Worm (Caenorhabditis elegans): ENCODE results near the gene isp-1.

DNA sequence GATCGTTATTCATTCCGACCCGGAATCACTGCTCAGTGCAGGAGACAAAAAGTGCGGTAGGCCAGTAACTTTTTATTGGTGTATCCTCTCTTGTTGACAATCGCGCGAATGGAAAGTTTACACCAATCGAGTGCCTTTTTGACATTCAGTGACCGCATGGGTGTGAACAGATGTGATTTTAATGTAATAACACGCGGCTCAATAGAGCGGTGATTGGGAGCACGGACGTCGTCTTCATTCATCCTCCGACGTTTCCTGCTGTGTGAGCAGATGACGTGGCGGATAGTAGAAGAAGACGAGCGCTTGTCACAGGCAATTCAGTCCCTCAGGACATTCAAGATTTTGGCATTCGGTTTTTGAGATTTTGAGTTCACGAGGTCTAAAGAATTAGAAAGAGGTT is 46.7 kb upstream of the isp-1 start:
- TF ChIP-seq elt-2 (tag; optimal IDR thresholded peaks at IDR 0.05) (no peak), ztf-11 (tag; optimal IDR thresholded peaks at IDR 0.05) (no peak), aly-2 (tag; optimal IDR thresholded peaks at IDR 0.05) (no peak), unc-62 (GFP tag; optimal IDR thresholded peaks at IDR 0.05) (no peak), tbx-2 (tag; optimal IDR thresholded peaks at IDR 0.05) (no peak), zag-1 (tag; optimal IDR thresholded peaks at IDR 0.05) (no peak), pha-4 (tag; optimal IDR thresholded peaks at IDR 0.05) (no peak), R02D3.7 (tag; optimal IDR thresholded peaks at IDR 0.05) (no peak), mdl-1 (tag; optimal IDR thresholded peaks at IDR 0.05) (no peak), lin-39 (tag; optimal IDR thresholded peaks at IDR 0.05) (peak; percentile 26), nhr-12 (tag; optimal IDR thresholded peaks at IDR 0.05) (no peak), skn-1 (tag; optimal IDR thresholded peaks at IDR 0.05) (no peak), ZK546.5 (tag; optimal IDR thresholded peaks at IDR 0.05) (no peak), nhr-237 (tag; optimal IDR thresholded peaks at IDR 0.05) (no peak)

Data from whole organism, L3 larva.